Worm (Caenorhabditis elegans) whole organism, L4 larva: ENCODE measurements around the gene Y82E9BL.3.

Source experiments
- D1046.2 ChIP-seq: fragments of 200-800 bp; sonication (Bioruptor generic); IDR thresholded peaks from 2 replicates; pipeline ENCODE4 v1.3.6; 2022; ENCODE audit warnings: missing genetic modification characterization, missing compliant biosample characterization
- F10B5.3 ChIP-seq: sonication (generic microtip); optimal IDR thresholded peaks from 2 replicates; lab custom pipeline; 2016; ENCODE audit warnings: mild to moderate bottlenecking, missing genetic modification characterization, missing compliant biosample characterization
- F44E2.7 ChIP-seq: fragments of 200-800 bp; sonication (Bioruptor generic); IDR thresholded peaks from 2 replicates; pipeline ENCODE4 v2.1.2; 2022; ENCODE audit warnings: missing genetic modification characterization, missing compliant biosample characterization
- R02D3.7 ChIP-seq: fragments of 150-350 bp; sonication (generic microtip); optimal IDR thresholded peaks from 3 replicates; lab custom pipeline; 2014; ENCODE audit warnings: missing biosample characterization, missing genetic modification characterization
- Y48G9A.11 ChIP-seq: fragments of 200-800 bp; sonication (Bioruptor generic); IDR thresholded peaks from 2 replicates; pipeline ENCODE4 v1.3.6; 2022; ENCODE audit warnings: missing genetic modification reagents, missing genetic modification characterization, missing compliant biosample characterization
- ZK337.2 ChIP-seq: fragments of 200-800 bp; sonication (Bioruptor generic); IDR thresholded peaks from 2 replicates; pipeline ENCODE4 v1.3.6; 2022; ENCODE audit warnings: missing genetic modification reagents, missing genetic modification characterization, missing compliant biosample characterization
- aha-1 ChIP-seq: fragments of 150-350 bp; peaks from one replicate; lab custom pipeline; 2014; ENCODE audit warnings: missing biosample characterization, missing genetic modification characterization
- aly-2 ChIP-seq: sonication (generic microtip); optimal IDR thresholded peaks from 2 replicates; lab custom pipeline; 2018; ENCODE audit warnings: missing biosample characterization, missing genetic modification characterization
- attf-4 ChIP-seq: sonication (generic microtip); optimal IDR thresholded peaks from 3 replicates; lab custom pipeline; 2017; ENCODE audit warnings: missing biosample characterization, missing genetic modification characterization
- ceh-20 ChIP-seq: fragments of 200-800 bp; sonication (Bioruptor generic); IDR thresholded peaks from 2 replicates; pipeline ENCODE4 v1.3.6; 2022; ENCODE audit warnings: missing genetic modification reagents, missing genetic modification characterization, missing compliant biosample characterization
- ceh-28 ChIP-seq: fragments of 150-350 bp; optimal IDR thresholded peaks from 2 replicates; lab custom pipeline; 2014; ENCODE audit warnings: missing biosample characterization, missing genetic modification reagents, missing genetic modification characterization
- ceh-44 ChIP-seq: fragments of 200-800 bp; sonication (Bioruptor generic); IDR thresholded peaks from 2 replicates; pipeline ENCODE4 v1.3.6; 2022; ENCODE audit warnings: missing genetic modification reagents, missing genetic modification characterization, missing compliant biosample characterization
- ceh-62 ChIP-seq: sonication (generic microtip); optimal IDR thresholded peaks from 2 replicates; lab custom pipeline; 2017; ENCODE audit warnings: missing biosample characterization, missing genetic modification characterization
- ces-1 ChIP-seq: fragments of 150-350 bp; sonication (generic microtip); optimal IDR thresholded peaks from 4 replicates; lab custom pipeline; 2014; ENCODE audit warnings: missing biosample characterization, missing genetic modification reagents, missing genetic modification characterization
- cey-2 ChIP-seq: sonication (generic microtip); optimal IDR thresholded peaks from 3 replicates; lab custom pipeline; 2017; ENCODE audit warnings: missing genetic modification characterization, mild to moderate bottlenecking, missing compliant biosample characterization, antibody characterized with exemption, borderline replicate concordance; ENCODE audit not compliant: insufficient read depth
- daf-16 ChIP-seq, 3 experiments: sonication (generic microtip); optimal IDR thresholded peaks; 2 replicates each; lab custom pipeline; 2016 to 2017; ENCODE audit warnings: missing genetic modification characterization in 3 of 3, missing genetic modification reagents in 3 of 3, mild to moderate bottlenecking in 2 of 3, missing compliant biosample characterization in 2 of 3, missing biosample characterization in 1 of 3, moderate library complexity in 1 of 3
- daf-19 ChIP-seq: fragments of 200-800 bp; sonication (Bioruptor generic); conservative IDR thresholded peaks from 2 replicates; pipeline ENCODE4 v1.3.6; 2022; ENCODE audit warnings: missing genetic modification characterization, missing compliant biosample characterization
- dmd-8 ChIP-seq: fragments of 200-800 bp; sonication (Bioruptor generic); IDR thresholded peaks from 2 replicates; pipeline ENCODE4 v1.3.6; 2022; ENCODE audit warnings: missing genetic modification characterization, missing compliant biosample characterization
- duxl-1 ChIP-seq: sonication (generic microtip); optimal IDR thresholded peaks from 2 replicates; lab custom pipeline; 2016; ENCODE audit warnings: mild to moderate bottlenecking, missing genetic modification characterization, moderate library complexity, missing compliant biosample characterization; ENCODE audit not compliant: poor library complexity
- dve-1 ChIP-seq: sonication (generic microtip); optimal IDR thresholded peaks from 2 replicates; lab custom pipeline; 2017; ENCODE audit warnings: antibody characterized with exemption, mild to moderate bottlenecking, missing genetic modification characterization, missing compliant biosample characterization; ENCODE audit not compliant: insufficient read depth
- egl-27 ChIP-seq: sonication (generic microtip); optimal IDR thresholded peaks from 3 replicates; lab custom pipeline; 2017; ENCODE audit warnings: missing biosample characterization, missing genetic modification reagents, missing genetic modification characterization
- hlh-11 ChIP-seq: fragments of 200-800 bp; sonication (Bioruptor generic); optimal IDR thresholded peaks from 2 replicates; lab custom pipeline; 2018; ENCODE audit warnings: mild to moderate bottlenecking, missing genetic modification characterization, missing compliant biosample characterization
- hlh-30 ChIP-seq: sonication (generic microtip); optimal IDR thresholded peaks from 2 replicates; lab custom pipeline; 2017; ENCODE audit warnings: antibody characterized with exemption, mild to moderate bottlenecking, missing genetic modification characterization, missing compliant biosample characterization; ENCODE audit not compliant: insufficient read depth
- lin-1 ChIP-seq: fragments of 200-800 bp; sonication (Bioruptor generic); IDR thresholded peaks from 2 replicates; pipeline ENCODE4 v1.3.6; 2022; ENCODE audit warnings: missing genetic modification reagents, missing genetic modification characterization, missing compliant biosample characterization
- lin-29 ChIP-seq: fragments of 200-800 bp; sonication (Bioruptor generic); IDR thresholded peaks from 2 replicates; pipeline ENCODE4 v1.3.6; 2022; ENCODE audit warnings: missing genetic modification reagents, missing genetic modification characterization, missing compliant biosample characterization
- mdl-1 ChIP-seq, 2 experiments: fragments of 150-350 bp in 1 of 2; sonication (generic microtip) in 1 of 2; optimal IDR thresholded peaks; 2 replicates each; lab custom pipeline; 2014 to 2017; ENCODE audit warnings: missing biosample characterization in 2 of 2, missing genetic modification characterization in 2 of 2
- nhr-102 ChIP-seq: sonication (generic microtip); optimal IDR thresholded peaks from 2 replicates; lab custom pipeline; 2016; ENCODE audit warnings: mild to moderate bottlenecking, missing genetic modification characterization, moderate library complexity, missing compliant biosample characterization
- nhr-28 ChIP-seq: fragments of 150-350 bp; optimal IDR thresholded peaks from 2 replicates; lab custom pipeline; 2014; ENCODE audit warnings: missing biosample characterization, missing genetic modification characterization
- nhr-6 ChIP-seq: fragments of 150-350 bp; optimal IDR thresholded peaks from 2 replicates; lab custom pipeline; 2014; ENCODE audit warnings: missing biosample characterization, missing genetic modification characterization
- nhr-77 ChIP-seq: fragments of 150-350 bp; optimal IDR thresholded peaks from 2 replicates; lab custom pipeline; 2014; ENCODE audit warnings: missing biosample characterization, missing genetic modification characterization
- php-3 ChIP-seq: fragments of 200-800 bp; sonication (Bioruptor generic); IDR thresholded peaks from 2 replicates; pipeline ENCODE4 v1.3.6; 2022; ENCODE audit warnings: missing genetic modification reagents, missing genetic modification characterization, missing compliant biosample characterization
- pqm-1 ChIP-seq: sonication (generic microtip); optimal IDR thresholded peaks from 2 replicates; lab custom pipeline; 2017; ENCODE audit warnings: missing biosample characterization, missing genetic modification characterization
- set-16 ChIP-seq: fragments of 200-800 bp; sonication (Bioruptor generic); IDR thresholded peaks from 2 replicates; pipeline ENCODE4 v1.3.6; 2022; ENCODE audit warnings: missing genetic modification reagents, missing genetic modification characterization, missing compliant biosample characterization
- snpc-1.2 ChIP-seq: fragments of 200-800 bp; sonication (Bioruptor generic); IDR thresholded peaks from 2 replicates; pipeline ENCODE4 v1.3.6; 2022; ENCODE audit warnings: missing genetic modification reagents, missing genetic modification characterization, missing compliant biosample characterization
- tag-97 ChIP-seq: fragments of 200-800 bp; sonication (Bioruptor generic); IDR thresholded peaks from 2 replicates; pipeline ENCODE4 v1.3.6; 2022; ENCODE audit warnings: missing genetic modification characterization, missing compliant biosample characterization
- unc-39 ChIP-seq: sonication (generic microtip); optimal IDR thresholded peaks from 2 replicates; lab custom pipeline; 2017; ENCODE audit warnings: missing biosample characterization, missing genetic modification characterization
- unc-62 ChIP-seq, 3 experiments: fragments of 150-350 bp in 1 of 3; sonication (generic microtip); optimal IDR thresholded peaks in 2 of 3; peaks in 1 of 3; 1 replicate in 1 of 3; 2 replicates in 2 of 3; lab custom pipeline; 2014 to 2017; ENCODE audit warnings: missing biosample characterization in 3 of 3, missing genetic modification characterization in 3 of 3, missing genetic modification reagents in 3 of 3, missing genotype in 1 of 3
- ztf-7 ChIP-seq: fragments of 150-350 bp; optimal IDR thresholded peaks from 2 replicates; lab custom pipeline; 2014; ENCODE audit warnings: missing biosample characterization, missing genetic modification characterization

The Y82E9BL.3 gene

DNA sequence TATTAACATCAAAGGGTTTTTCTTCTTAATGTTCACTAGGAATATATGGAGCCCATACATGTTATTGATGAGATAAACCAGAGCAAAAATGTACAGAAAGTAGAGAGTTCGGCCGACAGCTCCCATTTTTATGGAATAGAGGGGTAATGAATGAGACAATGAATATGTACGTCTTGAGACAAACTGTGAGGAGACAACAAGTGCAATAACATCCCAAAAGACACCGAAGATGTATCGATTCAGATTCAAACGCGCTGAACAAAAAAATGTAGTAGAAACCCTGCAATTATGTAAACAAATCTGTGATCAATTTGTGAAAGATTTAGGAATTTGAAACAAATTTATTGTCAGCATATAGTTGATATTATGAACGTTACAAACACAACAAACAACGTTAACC, 3.6 kb downstream of the Y82E9BL.3 start:
- peak; percentile 92 for TF ChIP-seq aha-1
- no peak for TF ChIP-seq ztf-7 (tag; lab: Kevin White, UChicago)
- peak in 1 of 2 experiments; percentile 58 for TF ChIP-seq unc-62 (GFP tag; optimal IDR thresholded peaks at IDR 0.05 in 1 of 2; lab: Kevin White, UChicago)
- no peak for TF ChIP-seq unc-62 (tag; optimal IDR thresholded peaks at IDR 0.05; lab: Kevin White, UChicago)
- TF ChIP-seq, all 104 proteins: peak for 2

DNA sequence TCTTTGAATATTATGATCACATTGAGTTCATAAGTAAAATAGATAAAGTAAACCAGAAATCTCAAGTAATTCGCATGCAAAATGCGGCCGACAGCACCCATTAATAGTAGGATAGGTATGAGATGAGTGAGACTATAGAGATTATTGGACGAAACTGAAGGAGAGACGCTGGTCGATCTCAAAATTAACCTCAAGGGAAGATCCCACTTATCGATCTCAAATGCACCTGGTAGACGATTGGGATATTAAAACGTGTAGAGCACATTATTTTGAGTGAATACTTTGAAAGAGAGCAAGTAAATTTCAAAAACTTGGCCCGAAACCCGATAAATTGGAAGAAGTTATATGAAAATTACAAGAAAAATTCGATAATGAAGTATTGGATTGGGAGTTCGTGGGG, 5.0 kb downstream of the Y82E9BL.3 start, which contains the start of gene Y82E9BL.6:
Gene Y82E9BL.6 (minus strand): TSS at position 101 of the 400 bp plus-strand sequence.
- TF ChIP-seq ceh-20 (GFP tag; lab: Robert Waterston, UW) (no peak), nhr-28 (tag; lab: Kevin White, UChicago) (no peak), php-3 (GFP tag; lab: Robert Waterston, UW) (no peak), dve-1 (tag; lab: Kevin White, UChicago) (no peak), duxl-1 (tag; lab: Kevin White, UChicago) (no peak), cey-2 (tag; lab: Kevin White, UChicago) (no peak), R02D3.7 (tag; lab: Kevin White, UChicago) (no peak), nhr-6 (tag; lab: Kevin White, UChicago) (no peak), unc-39 (tag; lab: Kevin White, UChicago) (no peak), aly-2 (tag; lab: Kevin White, UChicago) (no peak), D1046.2 (GFP tag; lab: Robert Waterston, UW) (no peak), ceh-44 (no peak), mdl-1 (tag; optimal IDR thresholded peaks at IDR 0.05; lab: Kevin White, UChicago) (no peak)

DNA sequence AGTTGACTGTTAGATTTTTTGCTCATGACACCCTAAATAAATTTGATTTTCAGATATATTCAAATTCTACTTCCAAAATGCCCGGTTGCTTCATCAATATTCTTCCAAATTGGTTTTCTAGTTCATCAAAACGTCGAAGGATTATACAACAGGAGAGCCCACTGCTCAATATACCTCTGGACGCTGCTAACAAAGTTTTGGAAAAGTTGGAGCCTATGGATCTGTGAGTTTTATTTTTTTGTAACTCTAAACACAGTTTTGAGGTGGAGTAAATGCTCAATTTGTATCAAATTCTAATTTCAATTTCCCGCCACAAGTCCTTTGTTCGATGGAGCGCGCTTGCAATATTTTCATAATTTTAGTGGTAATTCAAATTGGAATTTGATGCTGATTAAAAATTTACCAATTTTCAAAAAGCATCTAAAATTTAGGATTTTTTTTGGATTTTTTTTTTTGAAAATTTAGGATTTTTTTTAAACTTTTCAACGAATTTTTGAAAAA, 7.7 kb downstream of the Y82E9BL.3 start, which contains the start of gene fbxa-27:
Gene fbxa-27 (plus strand): TSS at position 51 of the 501 bp plus-strand sequence.
- no peak for TF ChIP-seq hlh-11 (tag; lab: Kevin White, UChicago)
- no peak for TF ChIP-seq ces-1 (GFP tag; lab: Kevin White, UChicago)
- peak in 1 of 2 experiments; percentile 61 for TF ChIP-seq unc-62 (GFP tag; optimal IDR thresholded peaks at IDR 0.05 in 1 of 2; lab: Kevin White, UChicago)
- no peak for TF ChIP-seq unc-62 (tag; optimal IDR thresholded peaks at IDR 0.05; lab: Kevin White, UChicago)

DNA sequence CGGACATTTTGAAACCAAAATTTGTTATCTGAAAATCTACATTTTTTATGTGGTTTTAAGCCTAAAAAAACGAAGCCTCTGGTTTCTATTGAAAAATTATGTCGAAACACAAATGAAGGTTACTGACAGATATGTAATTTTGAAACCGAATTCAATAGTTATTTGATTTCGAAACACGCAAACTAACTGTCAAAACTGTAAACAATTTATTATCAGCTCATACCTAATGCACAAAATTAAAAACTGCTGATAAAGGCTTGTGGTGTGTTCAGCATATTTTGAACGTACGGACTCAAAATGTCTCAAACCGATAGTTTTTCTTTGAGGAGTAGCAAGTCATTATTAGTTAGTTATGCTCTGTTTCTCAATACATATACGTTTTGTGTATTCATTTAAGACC, 8.2 kb downstream of the Y82E9BL.3 start, which contains the start of gene fbxa-26:
Gene fbxa-26 (minus strand): TSS at position 35 of the 400 bp plus-strand sequence.
- TF ChIP-seq nhr-28 (tag; lab: Kevin White, UChicago) (peak; percentile 35), attf-4 (no peak), hlh-30 (tag; lab: Kevin White, UChicago) (no peak), daf-16 (GFP tag; optimal IDR thresholded peaks at IDR 0.05; lab: Kevin White, UChicago) (no peak), daf-16 (tag; optimal IDR thresholded peaks at IDR 0.05; lab: Kevin White, UChicago) (peak; percentile 94), dve-1 (tag; lab: Kevin White, UChicago) (peak; percentile 44), nhr-77 (tag; lab: Kevin White, UChicago) (peak; percentile 23), F10B5.3 (tag; lab: Kevin White, UChicago) (no peak), ceh-62 (tag; lab: Kevin White, UChicago) (no peak), pqm-1 (tag; lab: Kevin White, UChicago) (peak; percentile 55)

DNA sequence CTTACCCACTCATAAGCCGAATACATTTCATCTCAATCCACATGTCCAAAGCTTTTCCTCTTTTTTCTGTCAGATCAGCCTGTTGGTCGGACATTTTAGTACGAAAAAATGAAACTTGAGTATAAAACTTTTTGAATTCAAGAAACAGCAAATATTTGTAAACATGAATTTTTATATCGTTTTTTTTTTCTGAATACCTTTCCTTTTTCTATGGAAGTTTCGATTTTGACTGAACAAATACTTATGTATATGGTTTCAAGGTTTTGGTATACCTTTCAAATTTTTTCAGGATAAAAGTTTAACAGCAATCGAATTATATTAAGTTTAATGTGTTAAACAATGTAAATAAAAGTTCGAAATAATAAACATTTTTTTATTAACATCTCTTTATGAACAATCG, 10.4 kb downstream of the Y82E9BL.3 start, which contains the start of gene fbxa-5:
Gene fbxa-5 (minus strand): TSS at position 101 of the 400 bp plus-strand sequence.
- TF ChIP-seq ceh-28 (tag; lab: Kevin White, UChicago) (no peak), ZK337.2 (GFP tag; lab: Robert Waterston, UW) (no peak)
- TF ChIP-seq, all 104 proteins: peak for 0

DNA sequence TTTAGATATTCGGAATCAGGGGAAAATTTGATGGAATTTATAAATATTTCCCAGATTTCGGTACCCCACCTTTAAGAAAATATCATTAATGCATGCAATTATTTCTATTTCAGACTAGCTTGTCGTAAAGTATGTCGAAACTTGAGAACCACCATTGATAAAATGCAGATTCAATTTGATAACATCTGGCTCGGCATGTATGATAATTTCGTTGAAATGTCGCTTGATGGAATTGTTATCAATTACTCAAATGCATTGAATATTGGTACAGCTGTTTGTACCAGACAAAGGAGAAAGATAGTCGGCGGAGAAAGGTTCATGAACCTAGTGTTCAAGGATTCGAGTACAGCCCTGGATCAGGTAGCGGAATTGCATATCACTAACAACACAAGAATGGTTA, 18.8 kb downstream of the Y82E9BL.3 start, which contains the start of gene Y82E9BL.19:
Gene Y82E9BL.19 (plus strand): TSS at position 123 of the 400 bp plus-strand sequence.
- no peak for TF ChIP-seq dmd-8 (GFP tag; lab: Robert Waterston, UW)
- peak; percentile 60 for TF ChIP-seq hlh-11 (tag; lab: Kevin White, UChicago)
- TF ChIP-seq F44E2.7 (GFP tag; lab: Robert Waterston, UW), result no peak
- TF ChIP-seq snpc-1.2 (GFP tag; lab: Robert Waterston, UW), result no peak
- TF ChIP-seq unc-62 (GFP tag; optimal IDR thresholded peaks at IDR 0.05 in 1 of 2; lab: Kevin White, UChicago), result peak in 1 of 2 experiments; percentile 34
- no peak for TF ChIP-seq unc-62 (tag; optimal IDR thresholded peaks at IDR 0.05; lab: Kevin White, UChicago)
- TF ChIP-seq daf-19 (GFP tag; lab: Robert Waterston, UW), result no peak
- TF ChIP-seq daf-16 (GFP tag; optimal IDR thresholded peaks at IDR 0.05; lab: Kevin White, UChicago), result no peak
- TF ChIP-seq daf-16 (tag; optimal IDR thresholded peaks at IDR 0.05; lab: Kevin White, UChicago), result peak; percentile 12
- TF ChIP-seq set-16 (GFP tag; lab: Robert Waterston, UW), result no peak
- TF ChIP-seq egl-27 (tag; lab: Kevin White, UChicago), result no peak
- no peak for TF ChIP-seq tag-97 (GFP tag; lab: Robert Waterston, UW)
- TF ChIP-seq aha-1, result peak; percentile 27
- no peak for TF ChIP-seq Y48G9A.11
- no peak for TF ChIP-seq lin-29 (GFP tag; lab: Robert Waterston, UW)
- no peak for TF ChIP-seq attf-4
- TF ChIP-seq nhr-102 (tag; lab: Kevin White, UChicago), result no peak
- no peak for TF ChIP-seq lin-1 (GFP tag; lab: Robert Waterston, UW)
- no peak for TF ChIP-seq dve-1 (tag; lab: Kevin White, UChicago)
